Fruit fly (Drosophila melanogaster): ENCODE results near the gene BBS8.
A peak's percentile ranks its signal among the peaks of the same experiment; 100 is the strongest.

BBS8 gene

DNA sequence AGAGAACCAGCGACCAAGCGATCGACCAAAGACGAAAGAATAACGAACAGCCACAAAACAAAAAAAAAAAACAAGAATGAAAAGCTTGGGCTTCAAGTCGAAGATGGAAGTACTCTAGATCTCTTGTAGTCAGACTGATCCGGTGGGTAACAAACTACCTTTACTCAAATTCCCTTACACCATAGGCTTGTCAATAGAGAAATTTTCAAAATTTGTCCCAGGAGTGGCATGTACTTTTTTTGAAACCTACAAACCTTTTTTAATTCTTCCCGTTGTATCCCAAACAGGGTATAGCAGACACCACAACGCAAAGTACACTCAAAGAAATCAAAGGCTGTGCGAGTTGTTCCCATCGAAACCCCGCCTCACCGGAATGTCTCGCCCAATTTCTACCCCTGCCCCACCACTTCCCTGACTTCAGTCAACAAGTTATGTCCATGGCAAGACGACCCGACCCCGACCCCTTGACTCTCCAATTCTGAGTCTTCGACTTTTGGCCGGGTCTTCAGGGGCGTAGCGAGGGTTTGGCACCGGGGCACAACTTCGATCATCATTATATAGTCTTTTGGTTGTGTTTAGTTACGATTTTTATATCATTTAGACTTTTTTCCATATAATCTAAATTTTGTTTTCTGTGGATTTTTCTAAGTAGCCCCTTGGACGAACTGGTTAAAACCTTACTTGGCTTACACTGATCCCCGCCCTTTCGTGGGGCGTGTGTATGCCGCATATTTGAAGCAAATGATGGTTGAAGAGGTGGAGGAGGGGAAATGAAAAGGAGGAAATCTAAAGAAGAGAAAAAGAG lies 7.2 kb downstream of the BBS8 start (continued):
- TF ChIP-seq CG34224 (GFP tag; IDR thresholded peaks at IDR 0.05; ENCODE audit: partially characterized antibody) (no peak), CG10274 (GFP tag; optimal IDR thresholded peaks at IDR 0.05) (no peak), CG14860 (GFP tag; IDR thresholded peaks at IDR 0.05; ENCODE audit: partially characterized antibody) (no peak), bigmax (GFP tag; optimal IDR thresholded peaks at IDR 0.05) (no peak), psq (GFP tag; optimal IDR thresholded peaks at IDR 0.05) (peak; percentile 24), hkb (optimal IDR thresholded peaks at IDR 0.05) (no peak), hkb (GFP tag; IDR thresholded peaks at IDR 0.05) (0 out of 2 replicates have a peak, but pooled peaks have one; percentile 46), fru (optimal IDR thresholded peaks at IDR 0.05) (no peak), CG18619 (GFP tag; optimal IDR thresholded peaks at IDR 0.05) (no peak), CG18476 (GFP tag; optimal IDR thresholded peaks at IDR 0.05) (no peak), CG10267 (tag; optimal IDR thresholded peaks at IDR 0.05) (peak; percentile 43), Atf6 (GFP tag; IDR thresholded peaks at IDR 0.05) (no peak), CG8388 (GFP tag; optimal IDR thresholded peaks at IDR 0.05) (peak; percentile 48), CG12391 (tag; optimal IDR thresholded peaks at IDR 0.05) (peak; percentile 62), CG7987 (GFP tag; optimal IDR thresholded peaks at IDR 0.05) (no peak), NK7.1 (GFP tag; optimal IDR thresholded peaks at IDR 0.05) (no peak), wdn (GFP tag; IDR thresholded peaks at IDR 0.05) (no peak), CG6689 (GFP tag; IDR thresholded peaks at IDR 0.05) (peak; percentile 57), Ravus (GFP tag; IDR thresholded peaks at IDR 0.05) (no peak), CG30431 (GFP tag; optimal IDR thresholded peaks at IDR 0.05) (peak; percentile 23), NfI (GFP tag; optimal IDR thresholded peaks at IDR 0.05) (peak; percentile 28), CG18599 (GFP tag; optimal IDR thresholded peaks at IDR 0.05) (peak; percentile 27), CG31365 (tag; optimal IDR thresholded peaks at IDR 0.05) (no peak), CG4820 (GFP tag; optimal IDR thresholded peaks at IDR 0.05) (peak; percentile 23), fd96Cb (tag; optimal IDR thresholded peaks at IDR 0.05) (peak; percentile 62), hth (optimal IDR thresholded peaks at IDR 0.05) (no peak), CG1024 (GFP tag; IDR thresholded peaks at IDR 0.05) (no peak), NC2β (GFP tag; optimal IDR thresholded peaks at IDR 0.05) (peak; percentile 52), CG3281 (GFP tag; optimal IDR thresholded peaks at IDR 0.05) (peak; percentile 47), Dll (GFP tag; IDR thresholded peaks at IDR 0.05; ENCODE audit: partially characterized antibody) (no peak), esg (GFP tag; conservative IDR thresholded peaks at IDR 0.05) (no peak), CG15601 (tag; optimal IDR thresholded peaks at IDR 0.05) (peak; percentile 49), Nf-YB (GFP tag; optimal IDR thresholded peaks at IDR 0.05) (no peak), ranshi (GFP tag; IDR thresholded peaks at IDR 0.05) (peak; percentile 61; the same call in 1 of the 2 replicates), az2 (GFP tag; optimal IDR thresholded peaks at IDR 0.05) (peak; percentile 53), CG34376 (GFP tag; optimal IDR thresholded peaks at IDR 0.05) (no peak), amos (GFP tag; IDR thresholded peaks at IDR 0.05; ENCODE audit: partially characterized antibody) (no peak), Ssrp (tag; optimal IDR thresholded peaks at IDR 0.05) (peak; percentile 36), pum (GFP tag; optimal IDR thresholded peaks at IDR 0.05) (peak; percentile 74), phol (tag; optimal IDR thresholded peaks at IDR 0.05) (peak; percentile 48), Meics (GFP tag; optimal IDR thresholded peaks at IDR 0.05) (peak; percentile 39), CG9727 (GFP tag; optimal IDR thresholded peaks at IDR 0.05) (peak; percentile 56), Mrtf (GFP tag; IDR thresholded peaks at IDR 0.05) (peak; percentile 35; the same call in 1 of the 3 replicates), CG17361 (GFP tag; IDR thresholded peaks at IDR 0.05) (peak; percentile 64), CG1647 (GFP tag; optimal IDR thresholded peaks at IDR 0.05) (no peak), CG8359 (GFP tag; optimal IDR thresholded peaks at IDR 0.05; ENCODE audit: borderline replicate concordance) (no peak), odd (GFP tag; optimal IDR thresholded peaks at IDR 0.05) (no peak), CG10543 (GFP tag; optimal IDR thresholded peaks at IDR 0.05) (no peak), CG7556 (GFP tag; optimal IDR thresholded peaks at IDR 0.05) (peak; percentile 29)
